Worm (Caenorhabditis elegans) whole organism, mixed stage, embryonic: ENCODE measurements around the gene algn-3.

Experiments used
- M03D4.4 ChIP-seq: sonication (generic microtip); optimal IDR thresholded peaks from 2 replicates; lab custom pipeline; 2017; ENCODE audit warnings: mild to moderate bottlenecking, missing genetic modification characterization, missing compliant biosample characterization
- bed-3 ChIP-seq: fragments of 200-800 bp; sonication (Bioruptor generic); optimal IDR thresholded peaks from 3 replicates; lab custom pipeline; 2018; ENCODE audit warnings: mild to moderate bottlenecking, missing genetic modification characterization, moderate library complexity, missing compliant biosample characterization
- blmp-1 ChIP-seq: fragments of 150-350 bp; optimal IDR thresholded peaks from 2 replicates; lab custom pipeline; 2014; ENCODE audit warnings: missing biosample characterization, missing genetic modification characterization
- ceh-43 ChIP-seq: fragments of 200-800 bp; sonication (Bioruptor generic); optimal IDR thresholded peaks from 2 replicates; lab custom pipeline; 2018; ENCODE audit warnings: mild to moderate bottlenecking, missing genetic modification characterization, moderate library complexity, missing compliant biosample characterization
- ceh-83 ChIP-seq: fragments of 200-800 bp; sonication (Bioruptor generic); optimal IDR thresholded peaks from 2 replicates; lab custom pipeline; 2018; ENCODE audit warnings: mild to moderate bottlenecking, missing genetic modification characterization, missing compliant biosample characterization
- ces-1 ChIP-seq: fragments of 150-350 bp; optimal IDR thresholded peaks from 2 replicates; lab custom pipeline; 2014; ENCODE audit warnings: missing biosample characterization, missing genetic modification reagents, missing genetic modification characterization
- cnd-1 ChIP-seq: fragments of 200-800 bp; sonication (Bioruptor generic); optimal IDR thresholded peaks from 2 replicates; lab custom pipeline; 2018; ENCODE audit warnings: mild to moderate bottlenecking, missing genetic modification characterization, missing compliant biosample characterization
- drap-1 ChIP-seq: fragments of 200-800 bp; sonication (Bioruptor generic); optimal IDR thresholded peaks from 3 replicates; lab custom pipeline; 2018; ENCODE audit warnings: mild to moderate bottlenecking, missing genetic modification characterization, missing compliant biosample characterization
- elt-1 ChIP-seq: sonication (generic microtip); optimal IDR thresholded peaks from 2 replicates; lab custom pipeline; 2017; ENCODE audit warnings: missing genetic modification characterization, mild to moderate bottlenecking, missing compliant biosample characterization, antibody characterized with exemption, moderate library complexity, borderline replicate concordance; ENCODE audit not compliant: insufficient read depth
- elt-3 ChIP-seq: fragments of 150-350 bp; optimal IDR thresholded peaks from 2 replicates; lab custom pipeline; 2014; ENCODE audit warnings: missing biosample characterization, missing genetic modification characterization
- flh-1 ChIP-seq: fragments of 200-800 bp; sonication (Bioruptor generic); optimal IDR thresholded peaks from 2 replicates; lab custom pipeline; 2018; ENCODE audit warnings: mild to moderate bottlenecking, missing genetic modification characterization, moderate library complexity, missing compliant biosample characterization
- ham-2 ChIP-seq: fragments of 200-800 bp; sonication (Bioruptor generic); optimal IDR thresholded peaks from 2 replicates; lab custom pipeline; 2018; ENCODE audit warnings: mild to moderate bottlenecking, missing genetic modification characterization, missing compliant biosample characterization
- hlh-1 ChIP-seq: fragments of 150-350 bp; optimal IDR thresholded peaks from 2 replicates; lab custom pipeline; 2014; ENCODE audit warnings: missing biosample characterization, missing genetic modification reagents, missing genetic modification characterization
- lin-32 ChIP-seq: fragments of 200-800 bp; sonication (Bioruptor generic); optimal IDR thresholded peaks from 2 replicates; lab custom pipeline; 2018; ENCODE audit warnings: mild to moderate bottlenecking, missing genetic modification characterization, missing compliant biosample characterization
- lsy-2 ChIP-seq: fragments of 150-350 bp; optimal IDR thresholded peaks from 2 replicates; lab custom pipeline; 2014; ENCODE audit warnings: missing biosample characterization, missing genetic modification characterization
- mab-5 ChIP-seq: fragments of 150-350 bp; optimal IDR thresholded peaks from 2 replicates; lab custom pipeline; 2014; ENCODE audit warnings: missing biosample characterization, missing genetic modification characterization
- mep-1 ChIP-seq: fragments of 150-350 bp; optimal IDR thresholded peaks from 2 replicates; lab custom pipeline; 2017; ENCODE audit warnings: missing biosample characterization, missing genetic modification reagents, missing genetic modification characterization, inconsistent platforms
- mls-2 ChIP-seq: sonication (generic microtip); optimal IDR thresholded peaks from 2 replicates; lab custom pipeline; 2016; ENCODE audit warnings: mild to moderate bottlenecking, missing genetic modification characterization, moderate library complexity, missing compliant biosample characterization
- nhr-12 ChIP-seq: fragments of 150-350 bp; optimal IDR thresholded peaks from 2 replicates; lab custom pipeline; 2014; ENCODE audit warnings: missing biosample characterization, missing genetic modification characterization
- nhr-2 ChIP-seq: fragments of 150-350 bp; optimal IDR thresholded peaks from 2 replicates; lab custom pipeline; 2014; ENCODE audit warnings: missing biosample characterization, missing genetic modification characterization
- nhr-237 ChIP-seq: fragments of 150-350 bp; optimal IDR thresholded peaks from 2 replicates; lab custom pipeline; 2014; ENCODE audit warnings: missing biosample characterization, missing genetic modification characterization
- nhr-28 ChIP-seq: fragments of 150-350 bp; optimal IDR thresholded peaks from 2 replicates; lab custom pipeline; 2014; ENCODE audit warnings: missing biosample characterization, missing genetic modification characterization
- nhr-76 ChIP-seq: sonication (generic microtip); optimal IDR thresholded peaks from 2 replicates; lab custom pipeline; 2017; ENCODE audit warnings: missing biosample characterization, missing genetic modification characterization
- pha-4 ChIP-seq: fragments of 150-350 bp; optimal IDR thresholded peaks from 2 replicates; lab custom pipeline; 2018; ENCODE audit warnings: missing biosample characterization, missing genetic modification reagents, missing genetic modification characterization
- sem-2 ChIP-seq: fragments of 200-800 bp; sonication (Bioruptor generic); optimal IDR thresholded peaks from 2 replicates; lab custom pipeline; 2018; ENCODE audit warnings: mild to moderate bottlenecking, missing genetic modification characterization, missing compliant biosample characterization
- snpc-4 ChIP-seq: fragments of 150-350 bp; optimal IDR thresholded peaks from 2 replicates; lab custom pipeline; 2014; ENCODE audit warnings: missing biosample characterization, missing genetic modification characterization
- sptf-1 ChIP-seq: sonication (generic microtip); optimal IDR thresholded peaks from 2 replicates; lab custom pipeline; 2017; ENCODE audit warnings: mild to moderate bottlenecking, missing genetic modification characterization, moderate library complexity, missing compliant biosample characterization
- unc-120 ChIP-seq: sonication (generic microtip); optimal IDR thresholded peaks from 2 replicates; lab custom pipeline; 2017; ENCODE audit warnings: missing genetic modification characterization, missing compliant biosample characterization; ENCODE audit not compliant: poor library complexity, severe bottlenecking
- unc-39 ChIP-seq: fragments of 150-350 bp; optimal IDR thresholded peaks from 2 replicates; lab custom pipeline; 2014; ENCODE audit warnings: missing biosample characterization, missing genetic modification characterization
- unc-62 ChIP-seq: fragments of 150-350 bp; optimal IDR thresholded peaks from 2 replicates; lab custom pipeline; 2014; ENCODE audit warnings: missing biosample characterization, missing genetic modification reagents, missing genetic modification characterization
- zip-8 ChIP-seq: fragments of 150-350 bp; optimal IDR thresholded peaks from 2 replicates; lab custom pipeline; 2014; ENCODE audit warnings: missing biosample characterization, missing genetic modification characterization
- ztf-11 ChIP-seq: fragments of 150-350 bp; optimal IDR thresholded peaks from 2 replicates; lab custom pipeline; 2014; ENCODE audit warnings: missing biosample characterization, missing genetic modification characterization

algn-3 gene

ce11 chrII:14132733-14133132 is at the start of gene algn-3:
algn-3 (minus strand) TSS chrII:14132833.
- no peak for TF ChIP-seq mep-1 (tag; lab: Kevin White, UChicago)
- TF ChIP-seq sem-2 (GFP tag; lab: Kevin White, UChicago), result no peak
- TF ChIP-seq pha-4, result no peak
- TF ChIP-seq nhr-28, result no peak
- TF ChIP-seq ces-1 (GFP tag; lab: Kevin White, UChicago), result no peak
- TF ChIP-seq mab-5 (tag; lab: Kevin White, UChicago), result no peak
- no peak for TF ChIP-seq lin-32 (GFP tag; lab: Kevin White, UChicago)
- TF ChIP-seq sptf-1 (tag; lab: Kevin White, UChicago), result no peak
- no peak for TF ChIP-seq mls-2 (tag; lab: Kevin White, UChicago)
- TF ChIP-seq nhr-76 (tag; lab: Kevin White, UChicago), result no peak
- no peak for TF ChIP-seq nhr-237 (tag; lab: Kevin White, UChicago)
- no peak for TF ChIP-seq hlh-1 (tag; lab: Kevin White, UChicago)
- TF ChIP-seq blmp-1 (tag; lab: Kevin White, UChicago), result no peak
- no peak for TF ChIP-seq unc-39 (tag; lab: Kevin White, UChicago)
- no peak for TF ChIP-seq nhr-2 (tag; lab: Kevin White, UChicago)
- no peak for TF ChIP-seq snpc-4 (tag; lab: Kevin White, UChicago)

- TF ChIP-seq pha-4 (no peak), M03D4.4 (no peak), nhr-237 (tag; lab: Kevin White, UChicago) (no peak), hlh-1 (tag; lab: Kevin White, UChicago) (peak; percentile 98), unc-120 (peak; percentile 44), bed-3 (no peak), unc-62 (GFP tag; lab: Kevin White, UChicago) (peak; percentile 89)
Observed at ce11 chrII:14178233-14178969, 45.8 kb upstream of the algn-3 start, which contains the start of gene efhd-1. efhd-1 (plus strand) TSS chrII:14178814.

DNA sequence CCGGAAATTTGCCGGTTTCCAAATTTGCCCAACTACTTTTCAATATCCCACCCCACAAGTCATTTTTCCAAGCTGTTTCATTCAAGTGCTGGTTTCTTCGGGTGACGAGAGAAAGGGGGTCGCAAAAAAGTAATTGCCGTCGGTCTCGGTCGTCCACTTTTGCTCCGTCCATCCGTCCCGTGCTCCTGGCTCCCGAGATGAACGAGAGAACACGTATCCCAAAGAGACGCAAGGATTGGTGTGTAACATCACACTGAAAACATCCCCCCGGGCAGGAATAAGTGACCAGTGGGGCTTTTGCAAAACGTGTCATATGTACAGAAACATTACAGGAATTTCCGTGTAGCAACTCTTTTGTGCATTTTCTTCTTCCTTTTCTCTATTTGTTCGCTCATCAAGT is 44.0 kb upstream of the algn-3 start:
- TF ChIP-seq elt-1 (tag; lab: Kevin White, UChicago) (no peak), unc-120 (no peak), nhr-76 (tag; lab: Kevin White, UChicago) (no peak), hlh-1 (tag; lab: Kevin White, UChicago) (peak; percentile 12), zip-8 (tag; lab: Kevin White, UChicago) (no peak)

ce11 chrII:14175099-14175498 is 42.5 kb upstream of the algn-3 start, which contains the start of gene Y48B6A.5:
Y48B6A.5 (minus strand) TSS chrII:14175199.
- no peak for TF ChIP-seq nhr-12 (tag; lab: Kevin White, UChicago)
- TF ChIP-seq sem-2 (GFP tag; lab: Kevin White, UChicago), result no peak
- TF ChIP-seq cnd-1 (tag; lab: Kevin White, UChicago), result no peak
- no peak for TF ChIP-seq flh-1 (GFP tag; lab: Kevin White, UChicago)
- TF ChIP-seq pha-4, result no peak
- TF ChIP-seq ztf-11 (tag; lab: Kevin White, UChicago), result no peak
- TF ChIP-seq ceh-43 (GFP tag; lab: Kevin White, UChicago), result no peak
- no peak for TF ChIP-seq unc-39 (tag; lab: Kevin White, UChicago)
- no peak for TF ChIP-seq hlh-1 (tag; lab: Kevin White, UChicago)
- no peak for TF ChIP-seq drap-1 (GFP tag; lab: Kevin White, UChicago)
- TF ChIP-seq nhr-28, result no peak
- no peak for TF ChIP-seq mab-5 (tag; lab: Kevin White, UChicago)

DNA sequence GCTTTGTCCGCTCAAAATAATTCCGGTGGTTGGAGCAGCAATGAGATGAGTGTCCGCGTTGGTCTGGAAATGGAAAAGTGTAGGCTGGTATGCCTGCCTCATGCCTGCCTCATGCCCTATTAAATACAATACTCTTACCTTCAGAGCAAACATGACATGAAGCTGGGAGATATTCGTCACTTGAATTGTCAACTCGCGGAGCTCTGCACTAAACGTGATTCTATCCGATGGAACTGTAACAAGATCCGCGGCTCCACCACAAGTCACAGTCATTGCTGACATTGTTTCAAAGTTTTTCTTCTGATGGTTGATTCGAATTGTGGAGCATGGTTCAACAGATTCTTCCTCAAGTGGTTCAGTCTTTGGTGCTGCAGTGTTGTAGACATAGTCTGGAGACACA is 40.5 kb upstream of the algn-3 start:
- TF ChIP-seq mab-5 (tag; lab: Kevin White, UChicago) (no peak), ham-2 (no peak), nhr-28 (no peak), M03D4.4 (no peak), drap-1 (GFP tag; lab: Kevin White, UChicago) (no peak), nhr-237 (tag; lab: Kevin White, UChicago) (no peak), ztf-11 (tag; lab: Kevin White, UChicago) (no peak), sem-2 (GFP tag; lab: Kevin White, UChicago) (no peak), pha-4 (no peak), elt-3 (tag; lab: Kevin White, UChicago) (no peak), unc-62 (GFP tag; lab: Kevin White, UChicago) (no peak), lin-32 (GFP tag; lab: Kevin White, UChicago) (no peak), lsy-2 (tag; lab: Kevin White, UChicago) (no peak), snpc-4 (tag; lab: Kevin White, UChicago) (no peak), zip-8 (tag; lab: Kevin White, UChicago) (no peak), ceh-83 (GFP tag; lab: Kevin White, UChicago) (no peak), bed-3 (no peak), ceh-43 (GFP tag; lab: Kevin White, UChicago) (no peak), elt-1 (tag; lab: Kevin White, UChicago) (no peak), nhr-76 (tag; lab: Kevin White, UChicago) (no peak)
